Worm (Caenorhabditis elegans): ENCODE measurements around the gene Y42A5A.1.
A peak's percentile ranks its signal among the peaks of the same experiment; 100 is the strongest.
"Not testable (repeated sequence)": the region's sequence is repeated elsewhere in the genome, so short reads cannot be mapped to it uniquely, and the experiment has no call there.

The Y42A5A.1 gene

DNA sequence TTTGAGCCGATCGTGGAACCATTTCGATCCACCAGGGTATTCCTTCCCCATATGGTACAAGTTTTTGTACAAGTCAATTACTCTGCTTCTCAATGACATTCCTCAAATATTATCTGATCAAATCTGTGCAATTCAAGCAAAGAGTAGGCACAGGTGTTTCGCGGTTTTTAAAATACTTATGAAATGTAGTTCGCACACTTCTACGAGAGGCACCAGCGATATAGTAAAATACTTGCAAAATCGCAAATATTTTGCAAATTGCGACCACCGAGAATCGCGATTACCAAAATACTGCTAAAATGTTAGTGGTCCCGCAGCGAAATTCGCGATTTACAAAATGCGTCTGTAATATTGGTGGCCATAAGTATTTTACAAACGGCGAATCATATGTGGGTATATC, 21.9 kb downstream of the Y42A5A.1 start, which contains the start of gene Y42A5A.5:
TSS of gene Y42A5A.5 (minus strand) at position 101 of the 400 bp plus-strand sequence.
- not testable (repeated sequence) for TF ChIP-seq ztf-11 (tag; optimal IDR thresholded peaks at IDR 0.05); Y55F3AM.14 (GFP tag; optimal IDR thresholded peaks at IDR 0.05); sma-9 (GFP tag; optimal IDR thresholded peaks at IDR 0.05); sma-9 (tag; optimal IDR thresholded peaks at IDR 0.05)

DNA sequence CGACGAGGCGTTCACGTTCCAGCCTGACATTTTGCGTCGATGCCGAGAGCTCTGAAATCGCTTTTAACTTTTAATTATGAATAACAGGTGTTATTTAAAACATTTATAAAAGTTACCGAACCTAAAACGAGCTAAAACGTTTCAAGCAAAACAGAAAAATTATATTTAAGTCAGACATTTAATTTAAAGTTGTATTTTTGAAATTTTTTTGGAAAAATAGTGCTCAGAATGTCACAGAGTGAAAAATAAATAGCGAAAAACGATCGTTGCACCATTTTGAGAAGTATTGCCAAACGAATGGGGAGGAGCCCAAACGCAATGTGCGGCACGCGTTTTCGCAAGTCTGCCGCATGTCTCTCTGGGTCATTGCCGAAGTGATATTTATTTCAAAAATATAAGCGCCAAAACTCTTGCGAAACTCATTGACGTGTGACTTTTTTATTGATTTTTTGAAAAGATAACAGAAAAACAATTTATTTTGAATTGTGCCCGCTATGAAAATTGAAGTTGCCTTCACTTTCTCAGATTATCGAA, 25.4 kb downstream of the Y42A5A.1 start, which contains the start of gene erfa-3:
TSS of gene erfa-3 (minus strand) at position 51 of the 534 bp plus-strand sequence.
- TF ChIP-seq skn-1 (tag; optimal IDR thresholded peaks at IDR 0.05) (no peak), nhr-237 (tag; optimal IDR thresholded peaks at IDR 0.05) (no peak), aly-2 (tag; optimal IDR thresholded peaks at IDR 0.05) (no peak), mdl-1 (tag; optimal IDR thresholded peaks at IDR 0.05) (no peak), ztf-11 (tag; optimal IDR thresholded peaks at IDR 0.05) (no peak), nhr-11 (tag; optimal IDR thresholded peaks at IDR 0.05) (no peak), lin-13 (GFP tag; optimal IDR thresholded peaks at IDR 0.05) (peak; percentile 43), blmp-1 (tag; optimal IDR thresholded peaks at IDR 0.05; ENCODE audit: insufficient read depth) (no peak), mab-5 (tag; optimal IDR thresholded peaks at IDR 0.05) (peak; percentile 56), snpc-4 (tag; optimal IDR thresholded peaks at IDR 0.05) (no peak), crh-2 (tag; optimal IDR thresholded peaks at IDR 0.05) (peak; percentile 46), Y55F3AM.14 (GFP tag; optimal IDR thresholded peaks at IDR 0.05) (no peak), elt-1 (tag; optimal IDR thresholded peaks at IDR 0.05) (no peak), unc-62 (GFP tag; optimal IDR thresholded peaks at IDR 0.05) (no peak), peb-1 (tag; optimal IDR thresholded peaks at IDR 0.05) (no peak), egl-27 (tag; optimal IDR thresholded peaks at IDR 0.05) (peak; percentile 33), ztf-4 (tag; optimal IDR thresholded peaks at IDR 0.05) (no peak), F13H6.1 (tag; optimal IDR thresholded peaks at IDR 0.05) (peak; percentile 77), dmd-4 (tag; optimal IDR thresholded peaks at IDR 0.05) (no peak), alr-1 (tag; optimal IDR thresholded peaks at IDR 0.05) (no peak), nhr-23 (tag; optimal IDR thresholded peaks at IDR 0.05) (no peak), nhr-25 (tag; optimal IDR thresholded peaks at IDR 0.05) (peak; percentile 66), nhr-129 (tag; optimal IDR thresholded peaks at IDR 0.05) (peak; percentile 71), nhr-12 (tag; optimal IDR thresholded peaks at IDR 0.05) (no peak), zag-1 (tag; optimal IDR thresholded peaks at IDR 0.05) (no peak), nhr-21 (tag; optimal IDR thresholded peaks at IDR 0.05) (peak; percentile 6), mbf-1 (tag; optimal IDR thresholded peaks at IDR 0.05) (no peak), fos-1 (tag; optimal IDR thresholded peaks at IDR 0.05) (peak; percentile 7), sem-4 (tag; optimal IDR thresholded peaks at IDR 0.05) (peak; percentile 30), gmeb-1 (tag; optimal IDR thresholded peaks at IDR 0.05) (peak; percentile 71), unc-55 (GFP tag; optimal IDR thresholded peaks at IDR 0.05) (peak; percentile 73), nhr-6 (tag; optimal IDR thresholded peaks at IDR 0.05) (no peak), R02D3.7 (tag; optimal IDR thresholded peaks at IDR 0.05) (no peak), ama-1 (optimal IDR thresholded peaks at IDR 0.05) (no peak), nhr-10 (tag; optimal IDR thresholded peaks at IDR 0.05) (no peak), sma-9 (GFP tag; optimal IDR thresholded peaks at IDR 0.05) (peak; percentile 48), sma-9 (tag; optimal IDR thresholded peaks at IDR 0.05) (no peak), lsy-2 (tag; optimal IDR thresholded peaks at IDR 0.05) (peak in 1 of 2 experiments; percentile 63), C34F6.9 (tag; optimal IDR thresholded peaks at IDR 0.05) (peak; percentile 65), nhr-77 (tag; optimal IDR thresholded peaks at IDR 0.05) (no peak), ceh-16 (tag; optimal IDR thresholded peaks at IDR 0.05) (no peak), ZK546.5 (tag; optimal IDR thresholded peaks at IDR 0.05) (no peak), ceh-82 (tag; optimal IDR thresholded peaks at IDR 0.05) (no peak), elt-3 (tag; optimal IDR thresholded peaks at IDR 0.05) (no peak), lin-39 (tag; optimal IDR thresholded peaks at IDR 0.05) (no peak), sma-3 (GFP tag; optimal IDR thresholded peaks at IDR 0.05) (peak; percentile 69), unc-39 (tag; optimal IDR thresholded peaks at IDR 0.05) (no peak), ztf-1 (GFP tag; conservative IDR thresholded peaks at IDR 0.05) (no peak), lin-11 (tag; optimal IDR thresholded peaks at IDR 0.05) (peak; percentile 63)

Data from whole organism, L2 larva.